Fruit fly (Drosophila melanogaster): ENCODE measurements around the gene Gr64b.

Gene Gr64b

dm6 chr3L:4080278-4080677 is 51.9 kb downstream of the Gr64b start:
- no peak for TF ChIP-seq Myc (optimal IDR thresholded peaks at IDR 0.05)
- no peak for TF ChIP-seq ttk (optimal IDR thresholded peaks at IDR 0.05)
- no peak for TF ChIP-seq insv (optimal IDR thresholded peaks at IDR 0.05)
- TF ChIP-seq Sin3A (optimal IDR thresholded peaks at IDR 0.05) = no peak
- no peak for TF ChIP-seq h (optimal IDR thresholded peaks at IDR 0.05)
- TF ChIP-seq psq (optimal IDR thresholded peaks at IDR 0.05) = no peak

DNA sequence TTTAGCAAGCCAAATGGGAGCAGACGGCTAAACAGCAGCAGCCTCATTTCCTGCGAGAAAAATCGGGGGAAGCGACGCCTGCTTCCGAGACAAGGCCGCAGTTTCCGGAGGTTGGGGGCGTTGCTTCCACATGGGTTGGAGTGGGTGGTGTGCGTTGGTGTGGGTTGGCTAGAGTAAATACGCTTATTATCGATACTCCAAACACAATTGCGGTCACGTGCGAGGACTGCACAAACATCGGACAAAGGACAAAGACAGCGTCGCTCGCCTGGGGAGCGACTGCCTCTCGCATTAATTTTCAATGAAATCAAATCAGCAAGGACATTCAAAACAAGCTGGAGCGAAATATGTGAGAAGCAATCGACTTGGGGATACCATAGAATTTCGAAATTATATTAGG is 52.8 kb downstream of the Gr64b start:
- TF ChIP-seq insv (optimal IDR thresholded peaks at IDR 0.05) (no peak), Sin3A (optimal IDR thresholded peaks at IDR 0.05) (no peak), Myc (optimal IDR thresholded peaks at IDR 0.05) (no peak), ttk (optimal IDR thresholded peaks at IDR 0.05) (no peak), psq (optimal IDR thresholded peaks at IDR 0.05) (no peak), h (optimal IDR thresholded peaks at IDR 0.05) (no peak)

All from Kc167 (cell line).